Fruit fly (Drosophila melanogaster) whole organism, embryonic: ENCODE measurements around the gene CG2224.

Experiments used
- CG11696 ChIP-seq: fragments of 200-800 bp; sonication (Bioruptor generic); IDR thresholded peaks from 2 replicates; pipeline ENCODE4 v1.3.6; 2022; ENCODE audit warnings: missing biosample characterization, missing genetic modification characterization
- CG12219 ChIP-seq: fragments of 200-800 bp; sonication (Bioruptor generic); optimal IDR thresholded peaks from 3 replicates; lab custom pipeline; 2018; ENCODE audit warnings: missing biosample characterization, mild to moderate bottlenecking, missing genetic modification characterization
- CG13296 ChIP-seq: fragments of 200-800 bp; sonication (Bioruptor generic); optimal IDR thresholded peaks from 3 replicates; lab custom pipeline; 2018; ENCODE audit warnings: missing biosample characterization, mild to moderate bottlenecking, missing genetic modification characterization
- CG13424 ChIP-seq: fragments of 200-800 bp; sonication (Bioruptor generic); optimal IDR thresholded peaks from 2 replicates; lab custom pipeline; 2019; ENCODE audit warnings: missing biosample characterization, mild to moderate bottlenecking, missing genetic modification characterization, moderate library complexity
- CG14050 ChIP-seq: fragments of 200-800 bp; sonication (Bioruptor generic); IDR thresholded peaks from 3 replicates; pipeline ENCODE4 v1.3.6; 2022; ENCODE audit warnings: missing biosample characterization, missing genetic modification characterization
- CG14441 ChIP-seq: fragments of 200-800 bp; sonication (Bioruptor generic); IDR thresholded peaks from 2 replicates; pipeline ENCODE4 v1.3.6; 2022; ENCODE audit warnings: missing biosample characterization, missing genetic modification characterization
- CG15269 ChIP-seq: fragments of 200-800 bp; sonication (Bioruptor generic); optimal IDR thresholded peaks from 2 replicates; lab custom pipeline; 2018; ENCODE audit warnings: missing biosample characterization, mild to moderate bottlenecking, missing genetic modification characterization, moderate library complexity
- CG15696 ChIP-seq: fragments of 200-800 bp; sonication (Bioruptor generic); optimal IDR thresholded peaks from 2 replicates; lab custom pipeline; 2019; ENCODE audit warnings: missing biosample characterization, mild to moderate bottlenecking, missing genetic modification characterization, moderate library complexity
- CG1603 ChIP-seq: fragments of 200-800 bp; sonication (Bioruptor generic); optimal IDR thresholded peaks from 2 replicates; lab custom pipeline; 2019; ENCODE audit warnings: missing biosample characterization, mild to moderate bottlenecking, missing genetic modification characterization, moderate library complexity
- CG17328 ChIP-seq: fragments of 200-800 bp; sonication (Bioruptor generic); IDR thresholded peaks from 2 replicates; pipeline ENCODE4 v1.3.6; 2022; ENCODE audit warnings: missing biosample characterization, missing genetic modification characterization
- CG17385 ChIP-seq: fragments of 200-800 bp; sonication (Bioruptor generic); optimal IDR thresholded peaks from 3 replicates; lab custom pipeline; 2018; ENCODE audit warnings: missing biosample characterization, mild to moderate bottlenecking, missing genetic modification characterization
- CG18011 ChIP-seq: fragments of 200-800 bp; sonication (Bioruptor generic); optimal IDR thresholded peaks from 2 replicates; lab custom pipeline; 2017; ENCODE audit warnings: missing biosample characterization, missing genetic modification characterization, mild to moderate bottlenecking, moderate library complexity, missing genotype
- CG18599 ChIP-seq: fragments of 200-800 bp; sonication (Bioruptor generic); optimal IDR thresholded peaks from 3 replicates; lab custom pipeline; 2017; ENCODE audit warnings: missing biosample characterization, missing genetic modification characterization, mild to moderate bottlenecking, moderate library complexity, missing genetic modification reagents
- CG3281 ChIP-seq: fragments of 200-800 bp; sonication (Bioruptor generic); optimal IDR thresholded peaks from 3 replicates; lab custom pipeline; 2017; ENCODE audit warnings: missing biosample characterization, mild to moderate bottlenecking, missing genetic modification characterization
- CG4328 ChIP-seq: fragments of 200-800 bp; sonication (Bioruptor generic); optimal IDR thresholded peaks from 3 replicates; lab custom pipeline; 2017; ENCODE audit warnings: missing biosample characterization, missing genetic modification reagents, missing genetic modification characterization
- CG4360 ChIP-seq: fragments of 200-800 bp; sonication (Bioruptor generic); IDR thresholded peaks from 2 replicates; pipeline ENCODE4 v1.3.6; 2022; ENCODE audit warnings: missing biosample characterization, missing genetic modification characterization
- CG4424 ChIP-seq: fragments of 200-800 bp; sonication (Bioruptor generic); optimal IDR thresholded peaks from 3 replicates; lab custom pipeline; 2016; ENCODE audit warnings: missing biosample characterization, missing genetic modification characterization
- CG5180 ChIP-seq: fragments of 200-800 bp; sonication (Bioruptor generic); optimal IDR thresholded peaks from 3 replicates; lab custom pipeline; 2017; ENCODE audit warnings: missing biosample characterization, missing genetic modification characterization, mild to moderate bottlenecking, moderate library complexity, missing genetic modification reagents
- CG6689 ChIP-seq: fragments of 200-800 bp; sonication (Bioruptor generic); IDR thresholded peaks from 2 replicates; pipeline ENCODE4 v1.3.6; 2022; ENCODE audit warnings: missing biosample characterization, missing genetic modification characterization
- CG6813 ChIP-seq: fragments of 200-800 bp; sonication (Bioruptor generic); optimal IDR thresholded peaks from 2 replicates; lab custom pipeline; 2017; ENCODE audit warnings: missing biosample characterization, missing genetic modification characterization, mild to moderate bottlenecking, moderate library complexity, missing genetic modification reagents
- CG7745 ChIP-seq: fragments of 200-800 bp; sonication (Bioruptor generic); optimal IDR thresholded peaks from 2 replicates; lab custom pipeline; 2018; ENCODE audit warnings: missing biosample characterization, mild to moderate bottlenecking, missing genetic modification characterization, moderate library complexity
- CG7928 ChIP-seq: fragments of 200-800 bp; sonication (Bioruptor generic); optimal IDR thresholded peaks from 2 replicates; lab custom pipeline; 2017; ENCODE audit warnings: missing biosample characterization, mild to moderate bottlenecking, missing genetic modification characterization
- CrebB ChIP-seq: fragments of 200-800 bp; sonication (Bioruptor generic); optimal IDR thresholded peaks from 3 replicates; lab custom pipeline; 2018; ENCODE audit warnings: missing biosample characterization, mild to moderate bottlenecking, missing genetic modification characterization
- Hr3 ChIP-seq: fragments of 200-800 bp; sonication (Bioruptor generic); optimal IDR thresholded peaks from 3 replicates; lab custom pipeline; 2016; ENCODE audit warnings: missing biosample characterization, missing genetic modification characterization
- Med ChIP-seq: fragments of 200-800 bp; sonication (Bioruptor generic); peaks from one replicate; lab custom pipeline; 2016; ENCODE audit warnings: missing biosample characterization, missing genetic modification characterization, mild to moderate bottlenecking, inconsistent platforms, moderate library complexity
- az2 ChIP-seq: fragments of 200-800 bp; sonication (Bioruptor generic); optimal IDR thresholded peaks from 3 replicates; lab custom pipeline; 2016; ENCODE audit warnings: missing biosample characterization, missing genetic modification characterization
- bcd ChIP-seq: fragments of 200-800 bp; sonication (Bioruptor generic); optimal IDR thresholded peaks from 2 replicates; lab custom pipeline; 2017; ENCODE audit warnings: missing biosample characterization, mild to moderate bottlenecking, missing genetic modification characterization
- chinmo ChIP-seq: fragments of 200-800 bp; sonication (Bioruptor generic); IDR thresholded peaks from 4 replicates; pipeline ENCODE4 v1.3.6; 2022; ENCODE audit warnings: missing biosample characterization, missing genetic modification characterization; ENCODE audit not compliant: partially characterized antibody
- ci ChIP-seq: fragments of 200-800 bp; sonication (Bioruptor generic); IDR thresholded peaks from 3 replicates; pipeline ENCODE4 v1.3.6; 2022; ENCODE audit warnings: missing biosample characterization, missing genetic modification characterization
- disco-r ChIP-seq: fragments of 200-800 bp; sonication (Bioruptor generic); optimal IDR thresholded peaks from 2 replicates; lab custom pipeline; 2016; ENCODE audit warnings: missing biosample characterization, missing genetic modification characterization
- dmrt11E ChIP-seq: fragments of 200-800 bp; sonication (Bioruptor generic); optimal IDR thresholded peaks from 3 replicates; lab custom pipeline; 2018; ENCODE audit warnings: missing biosample characterization, mild to moderate bottlenecking, missing genetic modification characterization, moderate library complexity
- dmrt99B ChIP-seq: fragments of 200-800 bp; sonication (Bioruptor generic); optimal IDR thresholded peaks from 2 replicates; lab custom pipeline; 2018; ENCODE audit warnings: missing biosample characterization, mild to moderate bottlenecking, missing genetic modification characterization, moderate library complexity
- dysf ChIP-seq: fragments of 200-800 bp; sonication (Bioruptor generic); IDR thresholded peaks from 3 replicates; pipeline ENCODE4 v1.3.6; 2022; ENCODE audit warnings: missing biosample characterization, missing genetic modification characterization
- grn ChIP-seq: fragments of 200-800 bp; sonication (Bioruptor generic); optimal IDR thresholded peaks from 3 replicates; lab custom pipeline; 2017; ENCODE audit warnings: missing biosample characterization, missing genetic modification characterization
- hb ChIP-seq: fragments of 200-800 bp; sonication (Bioruptor generic); IDR thresholded peaks from 3 replicates; pipeline ENCODE4 v1.3.6; 2022; ENCODE audit warnings: missing biosample characterization, missing genetic modification characterization; ENCODE audit not compliant: partially characterized antibody
- phol ChIP-seq: fragments of 200-800 bp; sonication (Bioruptor generic); optimal IDR thresholded peaks from 3 replicates; lab custom pipeline; 2018; ENCODE audit warnings: missing biosample characterization, mild to moderate bottlenecking, missing genetic modification characterization, moderate library complexity
- pros ChIP-seq: fragments of 200-800 bp; sonication (Bioruptor generic); optimal IDR thresholded peaks from 3 replicates; lab custom pipeline; 2019; ENCODE audit warnings: missing biosample characterization, mild to moderate bottlenecking, missing genetic modification characterization, moderate library complexity
- ranshi ChIP-seq: fragments of 200-800 bp; sonication (Bioruptor generic); IDR thresholded peaks from 2 replicates; pipeline ENCODE4 v1.3.6; 2022; ENCODE audit warnings: missing biosample characterization, missing genetic modification characterization
- row ChIP-seq: fragments of 200-800 bp; sonication (Bioruptor generic); IDR thresholded peaks from 3 replicates; pipeline ENCODE4 v1.3.6; 2022; ENCODE audit warnings: missing biosample characterization, missing genetic modification characterization
- sim ChIP-seq: fragments of 200-800 bp; sonication (Bioruptor generic); IDR thresholded peaks from 2 replicates; pipeline ENCODE4 v1.3.6; 2022; ENCODE audit warnings: missing biosample characterization, missing genetic modification characterization
- slbo ChIP-seq: fragments of 200-800 bp; sonication (Bioruptor generic); IDR thresholded peaks from 2 replicates; pipeline ENCODE4 v1.3.6; 2022; ENCODE audit warnings: missing biosample characterization, missing genetic modification characterization
- stc ChIP-seq: fragments of 200-800 bp; sonication (Bioruptor generic); IDR thresholded peaks from 2 replicates; pipeline ENCODE4 v1.3.6; 2022; ENCODE audit warnings: missing biosample characterization, missing genetic modification characterization
- vvl ChIP-seq: fragments of 200-800 bp; sonication (Bioruptor generic); IDR thresholded peaks from 2 replicates; pipeline ENCODE4 v1.3.6; 2022; ENCODE audit warnings: missing biosample characterization, missing genetic modification characterization

CG2224 gene

dm6 chr3R:30465775-30466494 lies 6.8 kb upstream of the CG2224 start, which contains the start of gene PH4alphaEFB (continued):
- peak; percentile 65 for TF ChIP-seq pros (GFP tag; lab: Kevin White, UChicago)
- peak; percentile 68; the same call in 2 of the 3 replicates for TF ChIP-seq ci (GFP tag; lab: Robert Waterston, UW)

DNA sequence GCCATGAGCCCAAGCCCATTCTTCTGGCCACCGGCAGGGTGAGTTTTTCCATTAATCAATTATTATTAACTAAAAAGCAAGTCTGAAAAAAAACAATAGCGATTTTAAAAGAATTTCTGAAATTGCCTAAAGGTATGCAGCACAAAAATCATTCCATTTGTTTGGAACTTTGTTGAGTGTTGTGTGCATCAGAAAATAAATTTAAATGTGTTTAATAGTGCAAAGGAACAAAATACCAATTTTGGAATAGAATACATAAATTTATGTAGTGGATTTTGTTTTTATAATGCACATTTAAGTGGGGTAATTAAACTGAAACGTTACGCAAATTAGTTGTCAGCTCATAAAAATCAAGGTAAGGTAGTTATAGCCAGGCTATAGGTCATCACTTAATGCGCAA lies 5.1 kb upstream of the CG2224 start:
- TF ChIP-seq CG18011 (GFP tag; lab: Kevin White, UChicago) (peak; percentile 91), disco-r (GFP tag; lab: Kevin White, UChicago) (no peak), CG4360 (GFP tag; lab: Robert Waterston, UW) (no peak), grn (GFP tag; lab: Kevin White, UChicago) (no peak)

DNA sequence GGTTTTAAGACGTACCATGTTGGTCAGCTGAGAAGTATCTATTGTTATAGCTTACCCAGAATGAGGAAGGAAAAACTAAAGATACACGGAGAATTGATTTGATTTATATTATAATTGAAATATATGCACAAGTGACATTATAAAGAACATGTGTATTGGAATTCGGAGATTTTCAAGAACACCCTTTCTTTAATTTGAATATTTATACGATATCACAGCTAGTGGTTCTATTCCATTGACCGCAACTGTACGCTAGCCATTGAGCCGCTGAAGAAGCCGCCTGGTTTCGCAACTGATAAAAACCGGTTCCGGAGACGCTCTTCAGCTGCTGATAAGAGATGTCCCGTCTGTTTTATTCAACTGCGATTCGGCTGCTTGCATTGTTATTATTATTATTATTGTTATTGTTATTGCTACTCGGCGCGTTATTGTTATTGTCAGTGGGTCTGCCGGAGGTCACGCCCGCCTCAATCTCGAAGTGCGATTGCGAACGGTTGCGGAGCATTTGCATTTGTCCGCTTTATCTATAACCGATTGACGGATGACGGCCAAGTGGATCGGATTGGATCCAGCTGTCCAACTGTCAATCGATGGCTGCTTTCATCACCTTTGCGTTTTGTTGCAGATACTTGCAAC lies 2.6 kb upstream of the CG2224 start:
- TF ChIP-seq slbo (GFP tag; lab: Robert Waterston, UW) (peak; percentile 59), phol (tag; lab: Kevin White, UChicago) (peak; percentile 44), row (GFP tag; lab: Robert Waterston, UW) (peak; percentile 58), CG14441 (GFP tag; lab: Robert Waterston, UW) (peak; percentile 28; the same call in 1 of the 2 replicates), CG4424 (GFP tag; lab: Kevin White, UChicago) (peak; percentile 17), CG17328 (GFP tag; lab: Robert Waterston, UW) (0 out of 2 replicates have a peak, but pooled peaks have one; percentile 32), ranshi (peak; percentile 31; the same call in 1 of the 2 replicates), CG7745 (tag; lab: Kevin White, UChicago) (no peak), CrebB (tag; lab: Kevin White, UChicago) (no peak), dmrt99B (peak; percentile 68), CG15696 (tag; lab: Kevin White, UChicago) (peak; percentile 3), chinmo (0 out of 4 replicates have a peak, but pooled peaks have one; percentile 12), dmrt11E (tag; lab: Kevin White, UChicago) (peak; percentile 32), CG13296 (peak; percentile 23), CG15269 (tag; lab: Kevin White, UChicago) (peak; percentile 56), CG6813 (GFP tag; lab: Kevin White, UChicago) (peak; percentile 15), CG17385 (GFP tag; lab: Kevin White, UChicago) (peak; percentile 35), CG7928 (GFP tag; lab: Kevin White, UChicago) (no peak), CG6689 (GFP tag; lab: Robert Waterston, UW) (0 out of 2 replicates have a peak, but pooled peaks have one; percentile 37), CG11696 (peak; percentile 89), stc (GFP tag; lab: Robert Waterston, UW) (0 out of 2 replicates have a peak, but pooled peaks have one; percentile 8), Med (GFP tag; lab: Kevin White, UChicago) (peak; percentile 54), hb (GFP tag; lab: Robert Waterston, UW) (no peak), CG13424 (tag; lab: Kevin White, UChicago) (peak; percentile 41), vvl (GFP tag; lab: Robert Waterston, UW) (peak; percentile 27; the same call in 1 of the 2 replicates), CG14050 (GFP tag; lab: Robert Waterston, UW) (peak; percentile 18; the same call in 1 of the 3 replicates), sim (GFP tag; lab: Robert Waterston, UW) (no peak), az2 (GFP tag; lab: Kevin White, UChicago) (peak; percentile 10), CG18599 (GFP tag; lab: Kevin White, UChicago) (peak; percentile 16), CG1603 (peak; percentile 39), CG4328 (GFP tag; lab: Kevin White, UChicago) (peak; percentile 6), CG3281 (GFP tag; lab: Kevin White, UChicago) (peak; percentile 16), CG12219 (GFP tag; lab: Kevin White, UChicago) (peak; percentile 41), Hr3 (GFP tag; lab: Kevin White, UChicago) (no peak), CG5180 (GFP tag; lab: Kevin White, UChicago) (no peak), pros (GFP tag; lab: Kevin White, UChicago) (peak; percentile 63), bcd (GFP tag; lab: Kevin White, UChicago) (peak; percentile 26), dysf (GFP tag; lab: Robert Waterston, UW) (peak; percentile 57; the same call in 1 of the 3 replicates)
